Worm (Caenorhabditis elegans): Measurements from ENCODE around the gene ttr-13.

Gene ttr-13

DNA sequence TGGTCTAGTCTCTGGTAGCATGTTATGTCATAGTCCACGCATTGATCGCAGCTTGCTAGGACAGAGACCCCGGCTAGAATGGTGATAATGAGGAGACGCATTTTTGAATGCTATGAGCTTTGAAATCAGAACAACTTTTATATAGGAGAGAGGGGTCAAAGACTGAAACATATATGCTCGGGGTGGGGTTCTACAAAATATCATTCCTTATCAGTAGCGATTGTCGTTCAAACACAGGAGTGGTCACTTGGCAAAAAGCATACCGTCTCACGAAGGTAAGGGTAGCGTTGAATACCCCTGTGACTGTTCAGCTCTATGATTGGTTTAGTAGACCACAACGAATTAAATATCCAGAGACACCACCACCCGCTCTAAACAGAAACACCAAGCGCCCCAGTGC lies 39.7 kb downstream of the ttr-13 start, which contains the start of gene F46B3.1:
Gene F46B3.1 (minus strand): TSS at position 101 of the 400 bp plus-strand sequence.
- TF ChIP-seq snpc-4 (tag; optimal IDR thresholded peaks at IDR 0.05) (no peak), fos-1 (tag; optimal IDR thresholded peaks at IDR 0.05) (no peak), nhr-129 (tag; optimal IDR thresholded peaks at IDR 0.05) (no peak), sma-3 (GFP tag; optimal IDR thresholded peaks at IDR 0.05) (no peak), lin-39 (tag; optimal IDR thresholded peaks at IDR 0.05) (no peak), peb-1 (tag; optimal IDR thresholded peaks at IDR 0.05) (no peak)

DNA sequence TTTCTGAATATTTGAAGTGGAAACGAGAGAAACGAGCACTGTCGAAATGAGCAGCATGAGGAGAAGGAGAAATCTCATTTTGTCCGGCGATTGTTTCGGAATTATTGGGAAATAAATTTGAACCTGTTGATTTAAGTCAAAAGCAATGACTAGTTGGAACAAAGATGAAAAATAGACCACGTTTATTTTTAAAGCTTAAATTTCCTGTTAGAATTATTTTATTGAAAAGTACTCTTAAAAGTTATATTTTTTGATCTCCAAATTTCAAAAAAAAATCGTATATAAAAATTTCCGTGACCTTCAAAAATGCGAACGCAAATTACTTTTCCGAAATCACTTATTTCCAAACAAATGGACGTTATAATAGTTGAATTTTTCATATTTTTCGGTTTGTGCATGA lies 41.1 kb downstream of the ttr-13 start, which contains the start of gene F26F2.11:
Gene F26F2.11 (minus strand): TSS at position 101 of the 400 bp plus-strand sequence.
- TF ChIP-seq elt-3 (tag; optimal IDR thresholded peaks at IDR 0.05), result no peak
- no peak for TF ChIP-seq nhr-10 (tag; optimal IDR thresholded peaks at IDR 0.05)
- no peak for TF ChIP-seq dmd-4 (tag; optimal IDR thresholded peaks at IDR 0.05)
- no peak for TF ChIP-seq ztf-11 (tag; optimal IDR thresholded peaks at IDR 0.05)
- no peak for TF ChIP-seq mdl-1 (tag; optimal IDR thresholded peaks at IDR 0.05)
- no peak for TF ChIP-seq mab-5 (tag; optimal IDR thresholded peaks at IDR 0.05)
- TF ChIP-seq nhr-6 (tag; optimal IDR thresholded peaks at IDR 0.05), result no peak
- TF ChIP-seq blmp-1 (tag; optimal IDR thresholded peaks at IDR 0.05; ENCODE audit: insufficient read depth), result no peak
- no peak for TF ChIP-seq ztf-1 (GFP tag; conservative IDR thresholded peaks at IDR 0.05)
- TF ChIP-seq ZK546.5 (tag; optimal IDR thresholded peaks at IDR 0.05), result no peak
- no peak for TF ChIP-seq skn-1 (tag; optimal IDR thresholded peaks at IDR 0.05)
- no peak for TF ChIP-seq nhr-23 (tag; optimal IDR thresholded peaks at IDR 0.05)
- no peak for TF ChIP-seq F13H6.1 (tag; optimal IDR thresholded peaks at IDR 0.05)
- TF ChIP-seq snpc-4 (tag; optimal IDR thresholded peaks at IDR 0.05), result no peak
- TF ChIP-seq zag-1 (tag; optimal IDR thresholded peaks at IDR 0.05), result no peak
- TF ChIP-seq mbf-1 (tag; optimal IDR thresholded peaks at IDR 0.05), result no peak
- no peak for TF ChIP-seq unc-62 (GFP tag; optimal IDR thresholded peaks at IDR 0.05)
- TF ChIP-seq unc-39 (tag; optimal IDR thresholded peaks at IDR 0.05), result no peak
- TF ChIP-seq crh-2 (tag; optimal IDR thresholded peaks at IDR 0.05), result no peak

DNA sequence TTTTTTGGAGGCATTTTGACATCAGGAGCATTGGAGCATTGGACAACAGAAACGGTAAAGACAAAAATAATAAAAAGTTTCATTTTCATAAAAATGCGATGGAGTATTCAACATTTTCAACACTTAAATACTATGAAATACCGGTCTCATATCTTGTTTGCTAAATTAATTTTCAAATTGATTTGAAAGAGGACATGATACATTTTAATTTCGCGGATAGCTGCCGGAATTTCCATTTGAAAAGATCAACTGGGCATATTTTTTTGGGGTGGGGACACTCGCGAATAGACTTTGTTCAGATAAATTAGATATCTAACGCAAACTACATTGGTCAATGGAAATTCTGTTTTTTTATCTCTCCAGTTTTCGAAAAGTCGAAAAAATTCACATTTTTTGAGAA lies 42.0 kb downstream of the ttr-13 start, which contains the start of gene F26F2.10:
Gene F26F2.10 (minus strand): TSS at position 101 of the 400 bp plus-strand sequence.
- TF ChIP-seq elt-3 (tag; optimal IDR thresholded peaks at IDR 0.05) (no peak), nhr-25 (tag; optimal IDR thresholded peaks at IDR 0.05) (no peak), nhr-10 (tag; optimal IDR thresholded peaks at IDR 0.05) (no peak)
